Worm (Caenorhabditis elegans) whole organism, L4 larva: ENCODE measurements around the gene F53C11.9.

ENCODE experiments used
- F37D6.2 ChIP-seq: sonication (generic microtip); optimal IDR thresholded peaks from 2 replicates; lab custom pipeline; 2016; ENCODE audit warnings: mild to moderate bottlenecking, missing genetic modification characterization, missing compliant biosample characterization
- aha-1 ChIP-seq: fragments of 150-350 bp; peaks from one replicate; lab custom pipeline; 2014; ENCODE audit warnings: missing biosample characterization, missing genetic modification characterization
- ceh-82 ChIP-seq: sonication (generic microtip); optimal IDR thresholded peaks from 2 replicates; lab custom pipeline; 2017; ENCODE audit warnings: missing biosample characterization, missing genetic modification characterization
- daf-16 ChIP-seq, 3 experiments: sonication (generic microtip); optimal IDR thresholded peaks; 2 replicates each; lab custom pipeline; 2016 to 2017; ENCODE audit warnings: missing genetic modification characterization in 3 of 3, missing genetic modification reagents in 3 of 3, mild to moderate bottlenecking in 2 of 3, missing compliant biosample characterization in 2 of 3, missing biosample characterization in 1 of 3, moderate library complexity in 1 of 3
- dpl-1 ChIP-seq: fragments of 150-350 bp; optimal IDR thresholded peaks from 2 replicates; lab custom pipeline; 2014; ENCODE audit warnings: missing biosample characterization, missing genetic modification reagents, missing genetic modification characterization
- dve-1 ChIP-seq: sonication (generic microtip); optimal IDR thresholded peaks from 2 replicates; lab custom pipeline; 2017; ENCODE audit warnings: antibody characterized with exemption, mild to moderate bottlenecking, missing genetic modification characterization, missing compliant biosample characterization; ENCODE audit not compliant: insufficient read depth
- hmg-1.1 ChIP-seq: fragments of 200-800 bp; sonication (Bioruptor generic); IDR thresholded peaks from 2 replicates; pipeline ENCODE4 v1.3.6; 2022; ENCODE audit warnings: missing genetic modification reagents, missing genetic modification characterization, missing compliant biosample characterization
- lin-13 ChIP-seq: fragments of 150-350 bp; optimal IDR thresholded peaks from 2 replicates; lab custom pipeline; 2014; ENCODE audit warnings: missing biosample characterization, missing genetic modification reagents, missing genetic modification characterization
- lsy-2 ChIP-seq, 2 experiments: fragments of 150-350 bp in 1 of 2; sonication (generic microtip) in 1 of 2; optimal IDR thresholded peaks; 2 replicates each; lab custom pipeline; 2014 to 2017; ENCODE audit warnings: missing biosample characterization in 2 of 2, missing genetic modification characterization in 2 of 2
- nhr-11 ChIP-seq: fragments of 150-350 bp; optimal IDR thresholded peaks from 2 replicates; lab custom pipeline; 2014; ENCODE audit warnings: missing biosample characterization, missing genetic modification characterization
- nhr-41 ChIP-seq: fragments of 200-800 bp; sonication (Bioruptor generic); IDR thresholded peaks from 2 replicates; pipeline ENCODE4 v1.3.6; 2022; ENCODE audit warnings: missing genetic modification reagents, missing genetic modification characterization, missing compliant biosample characterization
- nhr-42 ChIP-seq: fragments of 200-800 bp; sonication (Bioruptor generic); IDR thresholded peaks from 2 replicates; pipeline ENCODE4 v1.3.6; 2022; ENCODE audit warnings: missing genetic modification characterization, missing compliant biosample characterization
- nhr-6 ChIP-seq: fragments of 150-350 bp; optimal IDR thresholded peaks from 2 replicates; lab custom pipeline; 2014; ENCODE audit warnings: missing biosample characterization, missing genetic modification characterization
- pha-4 ChIP-seq, 2 experiments: fragments of 150-350 bp in 1 of 2; fragments of 200-800 bp in 1 of 2; sonication (Bioruptor generic) in 1 of 2; IDR thresholded peaks in 1 of 2; optimal IDR thresholded peaks in 1 of 2; 2 replicates each; pipeline versions ENCODE4 v1.3.6 to Lab custom; 2014 to 2022; ENCODE audit warnings: missing genetic modification characterization in 2 of 2, missing genetic modification reagents in 2 of 2, missing biosample characterization in 1 of 2, missing compliant biosample characterization in 1 of 2
- unc-62 ChIP-seq, 3 experiments: fragments of 150-350 bp in 1 of 3; sonication (generic microtip); optimal IDR thresholded peaks in 2 of 3; peaks in 1 of 3; 1 replicate in 1 of 3; 2 replicates in 2 of 3; lab custom pipeline; 2014 to 2017; ENCODE audit warnings: missing biosample characterization in 3 of 3, missing genetic modification characterization in 3 of 3, missing genetic modification reagents in 3 of 3, missing genotype in 1 of 3
- zip-2 ChIP-seq: fragments of 150-350 bp; optimal IDR thresholded peaks from 2 replicates; lab custom pipeline; 2014; ENCODE audit warnings: missing biosample characterization, missing genetic modification characterization

F53C11.9 gene

ce11 chrV:13818824-13819408, 41.1 kb downstream of the F53C11.9 start, which contains the start of gene sel-10 (continued):
- TF ChIP-seq daf-16 (GFP tag; optimal IDR thresholded peaks at IDR 0.05; lab: Kevin White, UChicago) = no peak
- peak; percentile 38 for TF ChIP-seq daf-16 (tag; optimal IDR thresholded peaks at IDR 0.05; lab: Kevin White, UChicago)
- no peak for TF ChIP-seq nhr-41 (GFP tag; lab: Robert Waterston, UW)
- peak; percentile 66 for TF ChIP-seq lin-13
- TF ChIP-seq dpl-1 (GFP tag; lab: Kevin White, UChicago) = peak; percentile 76
- no peak for TF ChIP-seq zip-2
- TF ChIP-seq pha-4 (GFP tag; IDR thresholded peaks at IDR 0.05; lab: Robert Waterston, UW) = peak; percentile 30; the same call in 1 of the 2 replicates
- peak; percentile 47 for TF ChIP-seq pha-4 (tag; optimal IDR thresholded peaks at IDR 0.05; lab: Kevin White, UChicago)
- TF ChIP-seq nhr-6 = peak; percentile 89
- peak in 1 of 2 experiments; percentile 83 for TF ChIP-seq lsy-2 (tag; optimal IDR thresholded peaks at IDR 0.05; lab: Kevin White, UChicago)
- TF ChIP-seq nhr-11 (tag; lab: Kevin White, UChicago) = peak; percentile 60
- TF ChIP-seq unc-62 (GFP tag; optimal IDR thresholded peaks at IDR 0.05 in 1 of 2; lab: Kevin White, UChicago) = peak in 1 of 2 experiments; percentile 59
- no peak for TF ChIP-seq unc-62 (tag; optimal IDR thresholded peaks at IDR 0.05; lab: Kevin White, UChicago)
- no peak for TF ChIP-seq nhr-42
- TF ChIP-seq dve-1 (tag; lab: Kevin White, UChicago) = no peak
- no peak for TF ChIP-seq ceh-82
- peak; percentile 36 for TF ChIP-seq F37D6.2

ce11 chrV:13822752-13823151, 44.9 kb downstream of the F53C11.9 start, which contains the start of gene hpo-31:
Gene hpo-31 (plus strand): TSS chrV:13823052.
- no peak for TF ChIP-seq hmg-1.1 (GFP tag; lab: Robert Waterston, UW)
- peak; percentile 72 for TF ChIP-seq aha-1

- TF ChIP-seq aha-1 = peak; percentile 2
- TF ChIP-seq unc-62 (GFP tag; optimal IDR thresholded peaks at IDR 0.05 in 1 of 2; lab: Kevin White, UChicago) = peak in 1 of 2 experiments; percentile 75
- TF ChIP-seq unc-62 (tag; optimal IDR thresholded peaks at IDR 0.05; lab: Kevin White, UChicago) = no peak
- no peak for TF ChIP-seq dve-1 (tag; lab: Kevin White, UChicago)
These were observed 50.1 kb downstream of the F53C11.9 start, which contains the start of gene nrf-5 for ce11 chrV:13827920-13828319. Gene nrf-5 (plus strand): TSS chrV:13828267.
